Worm (Caenorhabditis elegans) whole organism, late embryonic: ENCODE measurements around the gene slc-25A18.1.

ENCODE experiments used
- C38D4.7 ChIP-seq: fragments of 200-800 bp; sonication (Bioruptor generic); optimal IDR thresholded peaks from 2 replicates; lab custom pipeline; 2018; ENCODE audit warnings: mild to moderate bottlenecking, missing genetic modification characterization, moderate library complexity, missing compliant biosample characterization
- F13H6.1 ChIP-seq: sonication (generic microtip); optimal IDR thresholded peaks from 2 replicates; lab custom pipeline; 2016; ENCODE audit warnings: missing genetic modification characterization, missing compliant biosample characterization
- ceh-14 ChIP-seq: sonication (generic microtip); optimal IDR thresholded peaks from 2 replicates; lab custom pipeline; 2016; ENCODE audit warnings: missing genotype, missing genetic modification characterization, missing compliant biosample characterization
- ceh-18 ChIP-seq: sonication (generic microtip); optimal IDR thresholded peaks from 2 replicates; lab custom pipeline; 2016; ENCODE audit warnings: missing genetic modification characterization, missing compliant biosample characterization
- ceh-19 ChIP-seq: fragments of 200-800 bp; sonication (Bioruptor generic); optimal IDR thresholded peaks from 2 replicates; lab custom pipeline; 2018; ENCODE audit warnings: mild to moderate bottlenecking, missing genetic modification characterization, missing compliant biosample characterization
- ceh-2 ChIP-seq: sonication (generic microtip); optimal IDR thresholded peaks from 2 replicates; lab custom pipeline; 2016; ENCODE audit warnings: missing genotype, missing genetic modification characterization, missing compliant biosample characterization
- ceh-22 ChIP-seq: sonication (generic microtip); optimal IDR thresholded peaks from 2 replicates; lab custom pipeline; 2017; ENCODE audit warnings: missing biosample characterization, missing genetic modification characterization
- ceh-30 ChIP-seq: fragments of 150-350 bp; optimal IDR thresholded peaks from 2 replicates; lab custom pipeline; 2014; ENCODE audit warnings: missing biosample characterization, missing genetic modification characterization
- ceh-34 ChIP-seq: sonication (generic microtip); optimal IDR thresholded peaks from 2 replicates; lab custom pipeline; 2016; ENCODE audit warnings: mild to moderate bottlenecking, missing genetic modification characterization, missing compliant biosample characterization
- ceh-48 ChIP-seq: sonication (generic microtip); optimal IDR thresholded peaks from 2 replicates; lab custom pipeline; 2016; ENCODE audit warnings: missing genetic modification characterization, inconsistent platforms, missing compliant biosample characterization
- che-1 ChIP-seq: sonication (generic microtip); optimal IDR thresholded peaks from 2 replicates; lab custom pipeline; 2016; ENCODE audit warnings: mild to moderate bottlenecking, missing genetic modification characterization, missing compliant biosample characterization
- dmd-4 ChIP-seq: sonication (generic microtip); optimal IDR thresholded peaks from 2 replicates; lab custom pipeline; 2016; ENCODE audit warnings: borderline replicate concordance, missing genetic modification characterization, missing compliant biosample characterization
- elt-4 ChIP-seq: sonication (generic microtip); optimal IDR thresholded peaks from 2 replicates; lab custom pipeline; 2016; ENCODE audit warnings: missing genetic modification characterization, missing compliant biosample characterization
- eyg-1 ChIP-seq: sonication (generic microtip); optimal IDR thresholded peaks from 2 replicates; lab custom pipeline; 2016; ENCODE audit warnings: missing genotype, missing genetic modification characterization, missing compliant biosample characterization
- fax-1 ChIP-seq: sonication (generic microtip); optimal IDR thresholded peaks from 2 replicates; lab custom pipeline; 2016; ENCODE audit warnings: missing genotype, missing genetic modification characterization, missing compliant biosample characterization
- fkh-6 ChIP-seq: sonication (generic microtip); optimal IDR thresholded peaks from 2 replicates; lab custom pipeline; 2016; ENCODE audit warnings: missing genetic modification characterization, missing compliant biosample characterization
- hlh-13 ChIP-seq: fragments of 200-800 bp; sonication (Bioruptor generic); optimal IDR thresholded peaks from 2 replicates; lab custom pipeline; 2018; ENCODE audit warnings: mild to moderate bottlenecking, missing genetic modification characterization, missing compliant biosample characterization
- hlh-15 ChIP-seq: sonication (generic microtip); optimal IDR thresholded peaks from 2 replicates; lab custom pipeline; 2016; ENCODE audit warnings: missing genetic modification characterization, missing compliant biosample characterization
- hlh-30 ChIP-seq: sonication (generic microtip); optimal IDR thresholded peaks from 2 replicates; lab custom pipeline; 2017; ENCODE audit warnings: antibody characterized with exemption, missing genetic modification characterization, missing compliant biosample characterization; ENCODE audit not compliant: insufficient read depth
- hlh-6 ChIP-seq: sonication (generic microtip); optimal IDR thresholded peaks from 2 replicates; lab custom pipeline; 2016; ENCODE audit warnings: missing genotype, missing genetic modification characterization, missing compliant biosample characterization
- hlh-8 ChIP-seq: sonication (generic microtip); optimal IDR thresholded peaks from 2 replicates; lab custom pipeline; 2016; ENCODE audit warnings: missing genotype, missing genetic modification characterization, missing compliant biosample characterization
- lim-6 ChIP-seq: sonication (generic microtip); optimal IDR thresholded peaks from 2 replicates; lab custom pipeline; 2016; ENCODE audit warnings: missing genetic modification characterization, missing compliant biosample characterization
- madf-2 ChIP-seq: sonication (generic microtip); optimal IDR thresholded peaks from 2 replicates; lab custom pipeline; 2017; ENCODE audit warnings: missing genetic modification characterization, missing compliant biosample characterization
- nfya-1 ChIP-seq: sonication (generic microtip); optimal IDR thresholded peaks from 2 replicates; lab custom pipeline; 2017; ENCODE audit warnings: missing genetic modification characterization, mild to moderate bottlenecking, missing compliant biosample characterization, antibody characterized with exemption, moderate library complexity
- nhr-11 ChIP-seq: fragments of 150-350 bp; optimal IDR thresholded peaks from 2 replicates; lab custom pipeline; 2014; ENCODE audit warnings: missing biosample characterization, missing genetic modification characterization
- npax-4 ChIP-seq: sonication (generic microtip); optimal IDR thresholded peaks from 2 replicates; lab custom pipeline; 2016; ENCODE audit warnings: missing genetic modification characterization, missing compliant biosample characterization
- odd-2 ChIP-seq: sonication (generic microtip); optimal IDR thresholded peaks from 2 replicates; lab custom pipeline; 2017; ENCODE audit warnings: antibody characterized with exemption, mild to moderate bottlenecking, missing genetic modification characterization, missing compliant biosample characterization
- pha-2 ChIP-seq: sonication (generic microtip); optimal IDR thresholded peaks from 2 replicates; lab custom pipeline; 2017; ENCODE audit warnings: mild to moderate bottlenecking, missing genetic modification characterization, missing compliant biosample characterization
- pros-1 ChIP-seq: fragments of 150-350 bp; optimal IDR thresholded peaks from 2 replicates; lab custom pipeline; 2014; ENCODE audit warnings: missing biosample characterization, missing genetic modification reagents, missing genetic modification characterization
- ref-2 ChIP-seq: sonication (generic microtip); optimal IDR thresholded peaks from 2 replicates; lab custom pipeline; 2016; ENCODE audit warnings: missing genetic modification characterization, missing compliant biosample characterization
- sox-4 ChIP-seq: sonication (generic microtip); optimal IDR thresholded peaks from 2 replicates; lab custom pipeline; 2017; ENCODE audit warnings: mild to moderate bottlenecking, missing genetic modification characterization, inconsistent platforms, missing compliant biosample characterization
- tbx-2 ChIP-seq: sonication (generic microtip); optimal IDR thresholded peaks from 2 replicates; lab custom pipeline; 2016; ENCODE audit warnings: missing genetic modification characterization, missing compliant biosample characterization
- tbx-7 ChIP-seq: sonication (generic microtip); optimal IDR thresholded peaks from 2 replicates; lab custom pipeline; 2016; ENCODE audit warnings: missing genotype, missing genetic modification characterization, missing compliant biosample characterization
- unc-3 ChIP-seq, 2 experiments: fragments of 200-800 bp in 1 of 2; sonication (Bioruptor generic) in 1 of 2; sonication (generic microtip) in 1 of 2; conservative IDR thresholded peaks in 1 of 2; optimal IDR thresholded peaks in 1 of 2; 2 replicates each; pipeline versions ENCODE4 v1.3.6 to Lab custom; 2016 to 2022; ENCODE audit warnings: missing compliant biosample characterization in 2 of 2, missing genetic modification characterization in 2 of 2, missing genetic modification reagents in 1 of 2
- unc-55 ChIP-seq: sonication (generic microtip); optimal IDR thresholded peaks from 2 replicates; lab custom pipeline; 2017; ENCODE audit warnings: missing biosample characterization, missing genetic modification reagents, missing genetic modification characterization
- ztf-16 ChIP-seq: sonication (generic microtip); optimal IDR thresholded peaks from 2 replicates; lab custom pipeline; 2017; ENCODE audit warnings: missing genetic modification characterization, missing compliant biosample characterization

slc-25A18.1 gene

ce11 chrX:15040552-15041080 is 36.9 kb upstream of the slc-25A18.1 start, which contains the start of gene C18B12.4 (continued):
- TF ChIP-seq unc-3 (GFP tag; conservative IDR thresholded peaks at IDR 0.05; lab: Robert Waterston, UW), result no peak
- TF ChIP-seq unc-3 (tag; optimal IDR thresholded peaks at IDR 0.05; lab: Kevin White, UChicago), result no peak
- TF ChIP-seq ref-2 (tag; lab: Kevin White, UChicago), result peak; percentile 76
- no peak for TF ChIP-seq ceh-22
- TF ChIP-seq eyg-1 (tag; lab: Kevin White, UChicago), result peak; percentile 19
- peak; percentile 3 for TF ChIP-seq ceh-19 (GFP tag; lab: Kevin White, UChicago)
- TF ChIP-seq odd-2 (tag; lab: Kevin White, UChicago), result no peak
- TF ChIP-seq nhr-11, result no peak
- TF ChIP-seq unc-55 (GFP tag; lab: Kevin White, UChicago), result peak; percentile 80
- peak; percentile 30 for TF ChIP-seq F13H6.1 (tag; lab: Kevin White, UChicago)
- TF ChIP-seq sox-4 (tag; lab: Kevin White, UChicago), result no peak
- TF ChIP-seq nfya-1 (tag; lab: Kevin White, UChicago), result peak; percentile 72

- TF ChIP-seq fkh-6 (tag; lab: Kevin White, UChicago) (no peak), eyg-1 (tag; lab: Kevin White, UChicago) (no peak), madf-2 (tag; lab: Kevin White, UChicago) (no peak), tbx-2 (tag; lab: Kevin White, UChicago) (no peak), hlh-13 (GFP tag; lab: Kevin White, UChicago) (no peak), fax-1 (no peak), elt-4 (tag; lab: Kevin White, UChicago) (no peak), tbx-7 (tag; lab: Kevin White, UChicago) (no peak), hlh-30 (no peak), unc-3 (GFP tag; conservative IDR thresholded peaks at IDR 0.05; lab: Robert Waterston, UW) (no peak), unc-3 (tag; optimal IDR thresholded peaks at IDR 0.05; lab: Kevin White, UChicago) (no peak), npax-4 (no peak), ztf-16 (tag; lab: Kevin White, UChicago) (no peak), hlh-6 (tag; lab: Kevin White, UChicago) (no peak), ceh-18 (tag; lab: Kevin White, UChicago) (no peak), che-1 (tag; lab: Kevin White, UChicago) (no peak), dmd-4 (no peak), ceh-34 (tag; lab: Kevin White, UChicago) (no peak)
- TF ChIP-seq, all 69 proteins: peak for 0
Measured at ce11 chrX:15039696-15040212, 36.0 kb upstream of the slc-25A18.1 start.

ce11 chrX:15039029-15039695 is 35.4 kb upstream of the slc-25A18.1 start:
- TF ChIP-seq hlh-15 (tag; lab: Kevin White, UChicago), result no peak
- no peak for TF ChIP-seq pros-1 (tag; lab: Kevin White, UChicago)
- no peak for TF ChIP-seq pha-2
- TF ChIP-seq ceh-48 (tag; lab: Kevin White, UChicago), result no peak
- no peak for TF ChIP-seq ceh-30 (tag; lab: Kevin White, UChicago)
- no peak for TF ChIP-seq ceh-14

ce11 chrX:15036287-15036686 is 32.5 kb upstream of the slc-25A18.1 start:
- TF ChIP-seq unc-55 (GFP tag; lab: Kevin White, UChicago) (no peak), C38D4.7 (GFP tag; lab: Kevin White, UChicago) (no peak), pros-1 (tag; lab: Kevin White, UChicago) (no peak), hlh-6 (tag; lab: Kevin White, UChicago) (no peak), lim-6 (tag; lab: Kevin White, UChicago) (no peak), hlh-8 (no peak), ceh-18 (tag; lab: Kevin White, UChicago) (no peak), npax-4 (no peak), sox-4 (tag; lab: Kevin White, UChicago) (no peak), tbx-2 (tag; lab: Kevin White, UChicago) (no peak), ceh-2 (no peak), ceh-34 (tag; lab: Kevin White, UChicago) (no peak), nhr-11 (no peak), tbx-7 (tag; lab: Kevin White, UChicago) (no peak)
